Fruit fly (Drosophila melanogaster) whole organism, wandering third instar larva: ENCODE measurements around the gene sgg.

Experiments used
- dl ChIP-seq, 2 experiments: fragments of 175-275, 200-275 bp in 1 of 2; fragments of 200-275 bp in 1 of 2; sonication (Bioruptor generic); optimal IDR thresholded peaks; lab custom pipeline; 2018; ENCODE audit warnings: mild to moderate bottlenecking in 2 of 2, missing biosample characterization in 2 of 2, missing genetic modification characterization in 2 of 2, moderate library complexity in 2 of 2; ENCODE audit not compliant: partially characterized antibody in 2 of 2, insufficient read depth in 1 of 2
- pan ChIP-seq: fragments of >200 bp; optimal IDR thresholded peaks from 2 replicates; lab custom pipeline; 2017

- TF ChIP-seq dl (GFP tag; optimal IDR thresholded peaks at IDR 0.05; lab: Kevin White, UChicago; ENCODE audit: insufficient read depth in 1 of 2, partially characterized antibody in 2 of 2) (no peak), pan (lab: Kevin White, UChicago) (no peak)
Measured at dm6 chrX:2698064-2698894, 64.5 kb downstream of the sgg start, which contains the start of the genes Spg7 and Lint-O.
